Worm (Caenorhabditis elegans) whole organism, young adult: ENCODE measurements around the gene unc-22.

Experiments used
- B0019.2 ChIP-seq: fragments of 200-800 bp; sonication (Bioruptor generic); conservative IDR thresholded peaks from 2 replicates; pipeline ENCODE4 v1.3.6; 2022; ENCODE audit warnings: missing genetic modification reagents, missing genetic modification characterization, missing compliant biosample characterization
- B0336.3 ChIP-seq: fragments of 200-800 bp; sonication (Bioruptor generic); IDR thresholded peaks from 2 replicates; pipeline ENCODE4 v1.3.6; 2022; ENCODE audit warnings: missing genetic modification characterization, missing compliant biosample characterization
- C06A6.2 ChIP-seq: fragments of 200-800 bp; sonication (Bioruptor generic); conservative IDR thresholded peaks from 2 replicates; pipeline ENCODE4 v1.3.6; 2022; ENCODE audit warnings: missing genetic modification characterization, missing compliant biosample characterization
- F22D6.2 ChIP-seq: sonication (generic microtip); optimal IDR thresholded peaks from 2 replicates; lab custom pipeline; 2016; ENCODE audit warnings: mild to moderate bottlenecking, missing genetic modification characterization, missing compliant biosample characterization
- F23B12.7 ChIP-seq: sonication (generic microtip); optimal IDR thresholded peaks from 2 replicates; lab custom pipeline; 2017; ENCODE audit warnings: missing genetic modification characterization, mild to moderate bottlenecking, missing compliant biosample characterization, antibody characterized with exemption, moderate library complexity; ENCODE audit not compliant: insufficient read depth
- F33H1.4 ChIP-seq: fragments of 200-800 bp; sonication (Bioruptor generic); IDR thresholded peaks from 2 replicates; pipeline ENCODE4 v1.3.6; 2022; ENCODE audit warnings: missing genetic modification reagents, missing genetic modification characterization, missing compliant biosample characterization
- F37B4.10 ChIP-seq: fragments of 200-800 bp; sonication (Bioruptor generic); IDR thresholded peaks from 2 replicates; pipeline ENCODE4 v1.3.6; 2022; ENCODE audit warnings: missing genetic modification characterization, missing compliant biosample characterization
- F39B2.1 ChIP-seq: fragments of 200-800 bp; sonication (Bioruptor generic); IDR thresholded peaks from 2 replicates; pipeline ENCODE4 v1.3.6; 2022; ENCODE audit warnings: missing genetic modification reagents, missing genetic modification characterization, missing compliant biosample characterization
- F49E8.2 ChIP-seq: sonication (generic microtip); optimal IDR thresholded peaks from 3 replicates; lab custom pipeline; 2017; ENCODE audit warnings: missing genetic modification characterization, mild to moderate bottlenecking, missing compliant biosample characterization, antibody characterized with exemption, moderate library complexity; ENCODE audit not compliant: insufficient read depth
- K12H6.12 ChIP-seq: fragments of 200-800 bp; sonication (Bioruptor generic); optimal IDR thresholded peaks from 2 replicates; lab custom pipeline; 2018; ENCODE audit warnings: mild to moderate bottlenecking, missing genetic modification characterization, missing compliant biosample characterization
- T07F8.4 ChIP-seq: sonication (generic microtip); optimal IDR thresholded peaks from 2 replicates; lab custom pipeline; 2016; ENCODE audit warnings: mild to moderate bottlenecking, missing genetic modification characterization, moderate library complexity, missing compliant biosample characterization
- Y53F4B.3 ChIP-seq: fragments of 200-800 bp; sonication (Bioruptor generic); IDR thresholded peaks from 2 replicates; pipeline ENCODE4 v1.3.6; 2022; ENCODE audit warnings: missing genetic modification reagents, missing genetic modification characterization, missing compliant biosample characterization
- ZK185.1 ChIP-seq: sonication (generic microtip); optimal IDR thresholded peaks from 2 replicates; lab custom pipeline; 2016; ENCODE audit warnings: mild to moderate bottlenecking, missing genetic modification characterization, missing compliant biosample characterization; ENCODE audit not compliant: poor library complexity, severe bottlenecking
- akir-1 ChIP-seq: fragments of 200-800 bp; sonication (Bioruptor generic); optimal IDR thresholded peaks from 2 replicates; lab custom pipeline; 2018; ENCODE audit warnings: mild to moderate bottlenecking, missing genetic modification characterization, moderate library complexity, missing compliant biosample characterization
- aptf-2 ChIP-seq: fragments of 200-800 bp; sonication (Bioruptor generic); conservative IDR thresholded peaks from 2 replicates; pipeline ENCODE4 v1.3.6; 2022; ENCODE audit warnings: missing genetic modification reagents, missing genetic modification characterization, missing compliant biosample characterization
- aptf-3 ChIP-seq: fragments of 200-800 bp; sonication (Bioruptor generic); IDR thresholded peaks from 2 replicates; pipeline ENCODE4 v1.3.6; 2022; ENCODE audit warnings: missing genetic modification characterization, missing compliant biosample characterization
- attf-3 ChIP-seq: fragments of 200-800 bp; sonication (Bioruptor generic); conservative IDR thresholded peaks from 2 replicates; pipeline ENCODE4 v1.3.6; 2022; ENCODE audit warnings: missing genetic modification reagents, missing genetic modification characterization, missing compliant biosample characterization
- attf-6 ChIP-seq: fragments of 200-800 bp; sonication (Bioruptor generic); IDR thresholded peaks from 2 replicates; pipeline ENCODE4 v1.3.6; 2022; ENCODE audit warnings: missing genetic modification reagents, missing genetic modification characterization, missing compliant biosample characterization
- bed-1 ChIP-seq: fragments of 200-800 bp; sonication (Bioruptor generic); IDR thresholded peaks from 2 replicates; pipeline ENCODE4 v1.3.6; 2022; ENCODE audit warnings: missing genetic modification reagents, missing genetic modification characterization, missing compliant biosample characterization
- bed-2 ChIP-seq: fragments of 200-800 bp; sonication (Bioruptor generic); IDR thresholded peaks from 2 replicates; pipeline ENCODE4 v1.3.6; 2022; ENCODE audit warnings: missing genetic modification reagents, missing genetic modification characterization, missing compliant biosample characterization
- cebp-2 ChIP-seq: fragments of 200-800 bp; sonication (Bioruptor generic); IDR thresholded peaks from 2 replicates; pipeline ENCODE4 v1.3.6; 2022; ENCODE audit warnings: missing genetic modification characterization, missing compliant biosample characterization
- ceh-100 ChIP-seq: fragments of 200-800 bp; sonication (Bioruptor generic); IDR thresholded peaks from 2 replicates; pipeline ENCODE4 v1.3.6; 2022; ENCODE audit warnings: missing genetic modification reagents, missing genetic modification characterization, missing compliant biosample characterization
- ceh-40 ChIP-seq: fragments of 200-800 bp; sonication (Bioruptor generic); IDR thresholded peaks from 2 replicates; pipeline ENCODE4 v1.3.6; 2022; ENCODE audit warnings: missing genetic modification characterization, missing compliant biosample characterization
- ceh-79 ChIP-seq: sonication (generic microtip); optimal IDR thresholded peaks from 2 replicates; lab custom pipeline; 2017; ENCODE audit warnings: mild to moderate bottlenecking, missing genetic modification characterization, missing compliant biosample characterization
- ceh-91 ChIP-seq: fragments of 200-800 bp; sonication (Bioruptor generic); IDR thresholded peaks from 2 replicates; pipeline ENCODE4 v1.3.6; 2022; ENCODE audit warnings: missing genetic modification reagents, missing genetic modification characterization, missing compliant biosample characterization
- chd-7 ChIP-seq: sonication (generic microtip); optimal IDR thresholded peaks from 2 replicates; lab custom pipeline; 2016; ENCODE audit warnings: mild to moderate bottlenecking, missing genetic modification characterization, moderate library complexity, missing compliant biosample characterization
- die-1 ChIP-seq: sonication (generic microtip); optimal IDR thresholded peaks from 2 replicates; lab custom pipeline; 2016; ENCODE audit warnings: missing genotype, mild to moderate bottlenecking, missing genetic modification characterization, missing compliant biosample characterization
- him-1 ChIP-seq: sonication (generic microtip); optimal IDR thresholded peaks from 2 replicates; lab custom pipeline; 2016; ENCODE audit warnings: missing genotype, missing genetic modification reagents, missing genetic modification characterization, missing compliant biosample characterization
- hlh-26 ChIP-seq: fragments of 200-800 bp; sonication (Bioruptor generic); conservative IDR thresholded peaks from 2 replicates; pipeline ENCODE4 v1.3.6; 2022; ENCODE audit warnings: missing genetic modification reagents, missing genetic modification characterization, missing compliant biosample characterization
- hmg-1.2 ChIP-seq: fragments of 200-800 bp; sonication (Bioruptor generic); IDR thresholded peaks from 2 replicates; pipeline ENCODE4 v1.3.6; 2022; ENCODE audit warnings: missing genetic modification reagents, missing genetic modification characterization, missing compliant biosample characterization
- hrde-1 ChIP-seq: sonication (generic microtip); optimal IDR thresholded peaks from 2 replicates; lab custom pipeline; 2016; ENCODE audit warnings: missing genetic modification characterization, mild to moderate bottlenecking, missing compliant biosample characterization, moderate library complexity, missing genotype, missing genetic modification reagents, borderline replicate concordance
- hsf-1 ChIP-seq: fragments of 200-800 bp; sonication (Bioruptor generic); IDR thresholded peaks from 2 replicates; pipeline ENCODE4 v1.3.6; 2022; ENCODE audit warnings: missing genetic modification reagents, missing genetic modification characterization, missing compliant biosample characterization
- let-607 ChIP-seq, 2 experiments: fragments of 200-800 bp in 1 of 2; sonication (Bioruptor generic) in 1 of 2; sonication (generic microtip) in 1 of 2; optimal IDR thresholded peaks; 2 replicates each; lab custom pipeline; 2016 to 2018; ENCODE audit warnings: mild to moderate bottlenecking in 2 of 2, missing compliant biosample characterization in 2 of 2, missing genetic modification characterization in 2 of 2, moderate library complexity in 2 of 2, missing genotype in 1 of 2
- lin-54 ChIP-seq: fragments of 200-800 bp; sonication (Bioruptor generic); optimal IDR thresholded peaks from 2 replicates; lab custom pipeline; 2018; ENCODE audit warnings: mild to moderate bottlenecking, missing genetic modification characterization, missing compliant biosample characterization
- madf-10 ChIP-seq: sonication (generic microtip); optimal IDR thresholded peaks from 2 replicates; lab custom pipeline; 2016; ENCODE audit warnings: mild to moderate bottlenecking, missing genetic modification characterization, missing compliant biosample characterization
- madf-3 ChIP-seq: fragments of 200-800 bp; sonication (Bioruptor generic); IDR thresholded peaks from 2 replicates; pipeline ENCODE4 v1.3.6; 2022; ENCODE audit warnings: missing genetic modification reagents, missing genetic modification characterization, missing compliant biosample characterization
- madf-6 ChIP-seq: fragments of 200-800 bp; sonication (Bioruptor generic); IDR thresholded peaks from 2 replicates; pipeline ENCODE4 v1.3.6; 2022; ENCODE audit warnings: missing genetic modification reagents, missing genetic modification characterization, missing compliant biosample characterization
- madf-8 ChIP-seq: fragments of 200-800 bp; sonication (Bioruptor generic); conservative IDR thresholded peaks from 2 replicates; pipeline ENCODE4 v1.3.6; 2022; ENCODE audit warnings: missing genetic modification reagents, missing genetic modification characterization, missing compliant biosample characterization
- mel-28 ChIP-seq: sonication (generic microtip); optimal IDR thresholded peaks from 2 replicates; lab custom pipeline; 2016; ENCODE audit warnings: borderline replicate concordance, mild to moderate bottlenecking, missing genetic modification characterization, missing compliant biosample characterization
- mes-4 ChIP-seq: sonication (generic microtip); optimal IDR thresholded peaks from 2 replicates; lab custom pipeline; 2016; ENCODE audit warnings: missing genotype, missing genetic modification characterization, missing compliant biosample characterization
- nhr-179 ChIP-seq: sonication (generic microtip); optimal IDR thresholded peaks from 2 replicates; lab custom pipeline; 2016; ENCODE audit warnings: mild to moderate bottlenecking, missing genetic modification characterization, missing compliant biosample characterization
- nhr-27 ChIP-seq: fragments of 200-800 bp; sonication (Bioruptor generic); optimal IDR thresholded peaks from 2 replicates; lab custom pipeline; 2018; ENCODE audit warnings: mild to moderate bottlenecking, missing genetic modification characterization, moderate library complexity, missing compliant biosample characterization
- snpc-1.1 ChIP-seq: sonication (generic microtip); optimal IDR thresholded peaks from 2 replicates; lab custom pipeline; 2017; ENCODE audit warnings: missing genetic modification characterization, mild to moderate bottlenecking, missing compliant biosample characterization, antibody characterized with exemption, moderate library complexity, missing genotype, missing genetic modification reagents; ENCODE audit not compliant: insufficient read depth
- snpc-1.3 ChIP-seq: sonication (generic microtip); optimal IDR thresholded peaks from 2 replicates; lab custom pipeline; 2017; ENCODE audit warnings: missing genetic modification characterization, mild to moderate bottlenecking, missing compliant biosample characterization, antibody characterized with exemption, moderate library complexity, missing genotype, missing genetic modification reagents; ENCODE audit not compliant: insufficient read depth
- xnd-1 ChIP-seq: sonication (generic microtip); optimal IDR thresholded peaks from 2 replicates; lab custom pipeline; 2016; ENCODE audit warnings: missing genotype, missing genetic modification reagents, missing genetic modification characterization, missing compliant biosample characterization
- zim-3 ChIP-seq: sonication (generic microtip); optimal IDR thresholded peaks from 2 replicates; lab custom pipeline; 2017; ENCODE audit warnings: mild to moderate bottlenecking, missing genetic modification characterization, moderate library complexity, missing compliant biosample characterization
- ztf-25 ChIP-seq: fragments of 200-800 bp; sonication (Bioruptor generic); IDR thresholded peaks from 2 replicates; pipeline ENCODE4 v1.3.6; 2022; ENCODE audit warnings: missing genetic modification reagents, missing genetic modification characterization, missing compliant biosample characterization
- ztf-3 ChIP-seq: fragments of 200-800 bp; sonication (Bioruptor generic); optimal IDR thresholded peaks from 2 replicates; lab custom pipeline; 2018; ENCODE audit warnings: mild to moderate bottlenecking, missing genetic modification characterization, missing compliant biosample characterization

Gene unc-22

DNA sequence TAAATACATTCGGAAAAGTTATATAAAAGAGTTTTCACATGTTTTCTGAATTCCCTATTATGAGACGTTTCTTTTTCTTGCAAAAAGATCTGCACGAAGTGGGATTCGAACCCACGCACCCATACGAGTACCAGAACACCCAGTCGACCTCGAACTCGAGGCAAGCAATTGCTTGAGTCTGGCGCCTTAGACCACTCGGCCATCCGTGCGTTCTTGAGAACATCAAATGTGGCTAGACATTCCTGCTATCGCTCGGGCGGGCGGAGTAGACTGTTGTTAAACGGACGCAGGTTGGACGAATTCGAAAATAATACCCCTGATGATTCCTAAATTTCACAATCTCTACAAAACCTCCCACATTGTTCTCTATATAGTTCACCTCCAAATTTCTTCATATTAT lies 82.4 kb downstream of the unc-22 start (continued):
- TF ChIP-seq ztf-25 (0 out of 2 replicates have a peak, but pooled peaks have one; percentile 34), zim-3 (tag; lab: Kevin White, UChicago) (peak; percentile 55), cebp-2 (no peak), bed-2 (no peak), B0019.2 (GFP tag; lab: Robert Waterston, UW) (no peak), attf-6 (GFP tag; lab: Robert Waterston, UW) (peak; percentile 65; the same call in 1 of the 2 replicates), hmg-1.2 (GFP tag; lab: Robert Waterston, UW) (peak; percentile 71), nhr-179 (no peak), hrde-1 (tag; lab: Kevin White, UChicago) (peak; percentile 44), hlh-26 (GFP tag; lab: Robert Waterston, UW) (no peak), F37B4.10 (GFP tag; lab: Robert Waterston, UW) (no peak), snpc-1.3 (peak; percentile 28), mel-28 (no peak), him-1 (peak; percentile 90), aptf-3 (GFP tag; lab: Robert Waterston, UW) (no peak), lin-54 (peak; percentile 57), madf-3 (GFP tag; lab: Robert Waterston, UW) (0 out of 2 replicates have a peak, but pooled peaks have one; percentile 56), attf-3 (GFP tag; lab: Robert Waterston, UW) (no peak), ZK185.1 (peak; percentile 59), ztf-3 (GFP tag; lab: Kevin White, UChicago) (no peak), ceh-79 (tag; lab: Kevin White, UChicago) (no peak), mes-4 (tag; lab: Kevin White, UChicago) (peak; percentile 8), F23B12.7 (tag; lab: Kevin White, UChicago) (peak; percentile 63), B0336.3 (GFP tag; lab: Robert Waterston, UW) (no peak), ceh-100 (GFP tag; lab: Robert Waterston, UW) (no peak), ceh-91 (no peak), snpc-1.1 (tag; lab: Kevin White, UChicago) (no peak), madf-6 (GFP tag; lab: Robert Waterston, UW) (peak; percentile 63), F33H1.4 (GFP tag; lab: Robert Waterston, UW) (0 out of 2 replicates have a peak, but pooled peaks have one; percentile 36), die-1 (tag; lab: Kevin White, UChicago) (peak; percentile 63), C06A6.2 (GFP tag; lab: Robert Waterston, UW) (no peak), madf-8 (GFP tag; lab: Robert Waterston, UW) (no peak), Y53F4B.3 (GFP tag; lab: Robert Waterston, UW) (no peak), F49E8.2 (tag; lab: Kevin White, UChicago) (peak; percentile 1), aptf-2 (GFP tag; lab: Robert Waterston, UW) (no peak), madf-10 (peak; percentile 12), T07F8.4 (tag; lab: Kevin White, UChicago) (no peak), K12H6.12 (tag; lab: Kevin White, UChicago) (peak; percentile 30), F39B2.1 (GFP tag; lab: Robert Waterston, UW) (no peak), ceh-40 (GFP tag; lab: Robert Waterston, UW) (no peak), nhr-27 (tag; lab: Kevin White, UChicago) (no peak), akir-1 (no peak), F22D6.2 (tag; lab: Kevin White, UChicago) (no peak), let-607 (tag; optimal IDR thresholded peaks at IDR 0.05; lab: Kevin White, UChicago) (no peak), chd-7 (no peak), bed-1 (GFP tag; lab: Robert Waterston, UW) (no peak), xnd-1 (tag; lab: Kevin White, UChicago) (no peak), hsf-1 (GFP tag; lab: Robert Waterston, UW) (no peak)
